Worm (Caenorhabditis elegans) whole organism, L1 larva: Measurements from ENCODE around the gene C14F11.4.

Experiments used
- C04F5.9 ChIP-seq: sonication (generic microtip); optimal IDR thresholded peaks from 2 replicates; lab custom pipeline; 2016; ENCODE audit warnings: missing genetic modification characterization, missing compliant biosample characterization
- C34B4.2 ChIP-seq: sonication (generic microtip); optimal IDR thresholded peaks from 2 replicates; lab custom pipeline; 2017; ENCODE audit warnings: mild to moderate bottlenecking, missing genetic modification characterization, missing compliant biosample characterization
- aha-1 ChIP-seq: fragments of 150-350 bp; optimal IDR thresholded peaks from 2 replicates; lab custom pipeline; 2014; ENCODE audit warnings: missing biosample characterization, missing genetic modification characterization
- ama-1 ChIP-seq: fragments of 150-350 bp; optimal IDR thresholded peaks from 2 replicates; lab custom pipeline; 2014
- ceh-82 ChIP-seq, 3 experiments: fragments of 150-350 bp in 1 of 3; sonication (generic microtip) in 2 of 3; optimal IDR thresholded peaks; 2 replicates each; lab custom pipeline; 2014 to 2017; ENCODE audit warnings: missing biosample characterization in 3 of 3, missing genetic modification characterization in 3 of 3
- ceh-90 ChIP-seq: sonication (generic microtip); optimal IDR thresholded peaks from 2 replicates; lab custom pipeline; 2016; ENCODE audit warnings: missing genetic modification characterization, missing compliant biosample characterization
- ces-1 ChIP-seq: fragments of 150-350 bp; optimal IDR thresholded peaks from 2 replicates; lab custom pipeline; 2014; ENCODE audit warnings: missing biosample characterization, missing genetic modification reagents, missing genetic modification characterization
- dsc-1 ChIP-seq: sonication (generic microtip); optimal IDR thresholded peaks from 2 replicates; lab custom pipeline; 2016; ENCODE audit warnings: mild to moderate bottlenecking, missing genetic modification characterization, missing compliant biosample characterization
- egl-13 ChIP-seq: sonication (generic microtip); optimal IDR thresholded peaks from 2 replicates; lab custom pipeline; 2016; ENCODE audit warnings: missing genotype, missing genetic modification reagents, missing genetic modification characterization, missing compliant biosample characterization
- egl-27 ChIP-seq, 2 experiments: fragments of 150-350 bp in 1 of 2; sonication (generic microtip); optimal IDR thresholded peaks; 3 replicates each; lab custom pipeline; 2017 to 2018; ENCODE audit warnings: missing biosample characterization in 2 of 2, missing genetic modification characterization in 2 of 2, missing genetic modification reagents in 2 of 2
- elt-2 ChIP-seq: sonication (generic microtip); optimal IDR thresholded peaks from 2 replicates; lab custom pipeline; 2016; ENCODE audit warnings: missing genetic modification characterization, mild to moderate bottlenecking, inconsistent platforms, missing compliant biosample characterization, missing genetic modification reagents
- ets-5 ChIP-seq: fragments of 200-800 bp; sonication (Bioruptor generic); IDR thresholded peaks from 2 replicates; pipeline ENCODE4 v1.3.6; 2022; ENCODE audit warnings: missing genetic modification characterization, missing compliant biosample characterization
- fkh-10 ChIP-seq: sonication (generic microtip); optimal IDR thresholded peaks from 2 replicates; lab custom pipeline; 2017; ENCODE audit warnings: missing biosample characterization, missing genetic modification reagents, missing genetic modification characterization
- fkh-4 ChIP-seq: sonication (generic microtip); optimal IDR thresholded peaks from 2 replicates; lab custom pipeline; 2016; ENCODE audit warnings: missing compliant biosample characterization, missing genetic modification characterization, borderline replicate concordance
- fkh-8 ChIP-seq: sonication (generic microtip); optimal IDR thresholded peaks from 2 replicates; lab custom pipeline; 2016; ENCODE audit warnings: mild to moderate bottlenecking, missing genetic modification characterization, missing compliant biosample characterization
- grh-1 ChIP-seq: fragments of 200-800 bp; sonication (Bioruptor generic); IDR thresholded peaks from 2 replicates; pipeline ENCODE4 v1.3.6; 2022; ENCODE audit warnings: missing genetic modification reagents, missing genetic modification characterization, missing compliant biosample characterization
- hpl-2 ChIP-seq: fragments of 150-350 bp; optimal IDR thresholded peaks from 2 replicates; lab custom pipeline; 2014; ENCODE audit warnings: missing biosample characterization, missing genetic modification reagents, missing genetic modification characterization
- jun-1 ChIP-seq: fragments of 150-350 bp; optimal IDR thresholded peaks from 2 replicates; lab custom pipeline; 2014; ENCODE audit warnings: missing biosample characterization, missing genetic modification reagents, missing genetic modification characterization
- lin-14 ChIP-seq: fragments of 200-800 bp; sonication (Bioruptor generic); optimal IDR thresholded peaks from 2 replicates; lab custom pipeline; 2018; ENCODE audit warnings: mild to moderate bottlenecking, missing genetic modification characterization, moderate library complexity, missing compliant biosample characterization
- lin-35 ChIP-seq, 2 experiments: fragments of 150-350 bp; optimal IDR thresholded peaks; 2 replicates each; lab custom pipeline; 2014; ENCODE audit warnings: missing biosample characterization in 2 of 2, missing genetic modification characterization in 2 of 2, missing genetic modification reagents in 2 of 2
- lsy-2 ChIP-seq, 2 experiments: fragments of 150-350 bp; optimal IDR thresholded peaks; 2 replicates each; lab custom pipeline; 2014; ENCODE audit warnings: missing biosample characterization in 2 of 2, missing genetic modification characterization in 2 of 2
- mef-2 ChIP-seq: fragments of 150-350 bp; optimal IDR thresholded peaks from 2 replicates; lab custom pipeline; 2014; ENCODE audit warnings: missing biosample characterization, missing genetic modification characterization
- nhr-20 ChIP-seq: sonication (generic microtip); optimal IDR thresholded peaks from 2 replicates; lab custom pipeline; 2016; ENCODE audit warnings: mild to moderate bottlenecking, missing genetic modification characterization, missing compliant biosample characterization
- nhr-28 ChIP-seq: fragments of 150-350 bp; optimal IDR thresholded peaks from 2 replicates; lab custom pipeline; 2014; ENCODE audit warnings: missing biosample characterization, missing genetic modification characterization
- nhr-47 ChIP-seq: sonication (generic microtip); optimal IDR thresholded peaks from 2 replicates; lab custom pipeline; 2016; ENCODE audit warnings: mild to moderate bottlenecking, missing genetic modification characterization, moderate library complexity, missing compliant biosample characterization
- nhr-71 ChIP-seq: sonication (generic microtip); optimal IDR thresholded peaks from 2 replicates; lab custom pipeline; 2016; ENCODE audit warnings: mild to moderate bottlenecking, missing genetic modification characterization, moderate library complexity, missing compliant biosample characterization
- nhr-85 ChIP-seq: sonication (generic microtip); peaks from one replicate; lab custom pipeline; 2016; ENCODE audit warnings: missing genetic modification characterization, inconsistent platforms, missing compliant biosample characterization
- pag-3 ChIP-seq: sonication (generic microtip); optimal IDR thresholded peaks from 2 replicates; lab custom pipeline; 2017; ENCODE audit warnings: missing genetic modification characterization, mild to moderate bottlenecking, missing compliant biosample characterization, antibody characterized with exemption, borderline replicate concordance; ENCODE audit not compliant: insufficient read depth
- rnt-1 ChIP-seq: sonication (generic microtip); optimal IDR thresholded peaks from 2 replicates; lab custom pipeline; 2016; ENCODE audit warnings: mild to moderate bottlenecking, missing genetic modification characterization, moderate library complexity, missing compliant biosample characterization
- swsn-7 ChIP-seq: sonication (generic microtip); optimal IDR thresholded peaks from 2 replicates; lab custom pipeline; 2016; ENCODE audit warnings: missing genetic modification characterization, missing compliant biosample characterization
- tbx-2 ChIP-seq: sonication (generic microtip); optimal IDR thresholded peaks from 2 replicates; lab custom pipeline; 2016; ENCODE audit warnings: missing genetic modification characterization, missing compliant biosample characterization
- unc-30 ChIP-seq: sonication (generic microtip); optimal IDR thresholded peaks from 2 replicates; lab custom pipeline; 2017; ENCODE audit warnings: missing biosample characterization, missing genetic modification characterization
- unc-86 ChIP-seq: sonication (generic microtip); optimal IDR thresholded peaks from 2 replicates; lab custom pipeline; 2016; ENCODE audit warnings: missing genetic modification characterization, missing compliant biosample characterization
- zag-1 ChIP-seq: fragments of 150-350 bp; optimal IDR thresholded peaks from 2 replicates; lab custom pipeline; 2014; ENCODE audit warnings: missing biosample characterization, missing genetic modification characterization
- zip-4 ChIP-seq: fragments of 200-800 bp; sonication (Bioruptor generic); optimal IDR thresholded peaks from 2 replicates; lab custom pipeline; 2018; ENCODE audit warnings: mild to moderate bottlenecking, missing genetic modification characterization, moderate library complexity, missing compliant biosample characterization

C14F11.4 gene

DNA sequence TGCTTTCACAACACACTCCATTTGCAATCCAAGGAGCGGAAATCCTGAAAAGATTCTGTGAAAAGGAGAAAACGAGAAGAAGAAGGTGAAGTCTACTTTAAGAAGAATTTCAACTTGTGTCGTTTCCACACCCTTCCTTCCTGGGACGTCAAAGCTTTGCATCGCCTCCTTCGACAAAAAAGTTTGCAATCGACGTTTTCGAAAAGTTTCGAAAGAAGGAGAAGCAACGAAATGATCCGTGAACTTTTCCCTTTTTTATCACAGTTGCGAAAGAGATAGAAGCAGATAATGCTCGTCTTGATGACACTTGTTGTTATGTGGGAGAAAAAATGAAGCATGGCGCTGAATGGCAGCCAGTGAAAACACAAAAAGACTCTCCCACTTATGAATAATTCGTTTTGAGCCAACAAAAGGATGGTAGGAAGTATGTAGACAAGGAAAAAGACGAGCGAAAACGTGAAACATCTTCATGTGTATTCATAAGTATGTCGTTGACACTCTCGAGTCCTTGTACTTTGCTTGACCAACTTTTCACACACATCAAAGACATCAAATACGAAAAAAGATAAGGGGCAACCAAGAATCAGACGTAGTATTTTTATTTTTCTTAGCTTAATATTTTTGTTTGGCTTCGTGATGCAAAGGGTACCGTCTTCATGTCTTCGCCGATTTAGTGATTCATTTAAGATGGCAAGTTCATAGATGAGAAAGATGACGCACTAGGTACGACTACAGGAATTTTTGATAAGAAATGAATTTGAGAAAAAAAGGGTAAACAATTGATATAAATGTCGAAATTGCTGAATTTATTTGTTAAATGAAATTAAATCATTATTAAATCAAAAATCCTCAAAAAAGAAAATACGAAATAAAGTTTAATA, 16.2 kb upstream of the C14F11.4 start (continued):
- no peak for TF ChIP-seq ets-5 (GFP tag; lab: Robert Waterston, UW)
- TF ChIP-seq nhr-47 (tag; lab: Kevin White, UChicago): no peak
- peak; percentile 28 for TF ChIP-seq pag-3 (tag; lab: Kevin White, UChicago)
- no peak for TF ChIP-seq zag-1 (tag; lab: Kevin White, UChicago)
- no peak for TF ChIP-seq tbx-2 (tag; lab: Kevin White, UChicago)
- TF ChIP-seq nhr-85 (tag; lab: Kevin White, UChicago): peak; percentile 37
- TF ChIP-seq hpl-2: no peak
- TF ChIP-seq fkh-10 (GFP tag; lab: Kevin White, UChicago): peak; percentile 66
- no peak for TF ChIP-seq fkh-4 (tag; lab: Kevin White, UChicago)
- TF ChIP-seq nhr-28 (tag; lab: Kevin White, UChicago): no peak
- no peak for TF ChIP-seq egl-13 (tag; lab: Kevin White, UChicago)
- peak; percentile 55 for TF ChIP-seq rnt-1
- TF ChIP-seq lin-35 (GFP tag; optimal IDR thresholded peaks at IDR 0.05; lab: Kevin White, UChicago): no peak
- TF ChIP-seq unc-86 (tag; lab: Kevin White, UChicago): peak; percentile 61
- TF ChIP-seq nhr-20: peak; percentile 3

DNA sequence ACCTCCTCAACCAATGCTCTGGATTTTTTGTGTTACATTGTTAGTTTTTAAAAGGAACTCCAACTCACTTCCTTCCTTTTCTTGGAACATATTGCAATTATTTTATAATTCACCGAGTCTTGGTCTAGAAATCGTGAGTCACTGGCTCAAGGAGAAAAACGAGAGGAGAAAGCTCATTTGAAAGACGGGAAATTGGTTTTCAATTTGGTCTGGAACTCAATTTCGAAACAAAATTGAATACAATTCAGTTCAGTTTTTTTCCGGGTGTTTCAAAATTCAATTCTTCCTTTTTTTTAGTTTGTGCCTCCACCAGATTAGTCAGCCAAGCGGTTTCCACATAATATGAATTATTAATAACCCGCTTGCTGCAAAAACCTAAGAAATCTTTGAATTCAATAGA, 15.0 kb upstream of the C14F11.4 start:
- TF ChIP-seq tbx-2 (tag; lab: Kevin White, UChicago) (peak; percentile 35), egl-27 (tag; optimal IDR thresholded peaks at IDR 0.05; lab: Kevin White, UChicago) (no peak), C34B4.2 (tag; lab: Kevin White, UChicago) (no peak), fkh-10 (GFP tag; lab: Kevin White, UChicago) (peak; percentile 11), nhr-20 (no peak), lin-14 (GFP tag; lab: Kevin White, UChicago) (peak; percentile 57), aha-1 (tag; lab: Kevin White, UChicago) (no peak), ama-1 (no peak), lsy-2 (tag; optimal IDR thresholded peaks at IDR 0.05; lab: Kevin White, UChicago) (peak in 1 of 2 experiments; percentile 0), ceh-82 (tag; optimal IDR thresholded peaks at IDR 0.05; lab: Kevin White, UChicago) (no peak), ces-1 (GFP tag; lab: Kevin White, UChicago) (peak; percentile 47), zag-1 (tag; lab: Kevin White, UChicago) (peak; percentile 42), unc-30 (tag; lab: Kevin White, UChicago) (no peak), elt-2 (tag; lab: Kevin White, UChicago) (no peak), swsn-7 (tag; lab: Kevin White, UChicago) (no peak), grh-1 (GFP tag; lab: Robert Waterston, UW) (no peak), C04F5.9 (tag; lab: Kevin White, UChicago) (no peak), jun-1 (no peak), egl-13 (tag; lab: Kevin White, UChicago) (no peak), fkh-8 (tag; lab: Kevin White, UChicago) (peak; percentile 25)

DNA sequence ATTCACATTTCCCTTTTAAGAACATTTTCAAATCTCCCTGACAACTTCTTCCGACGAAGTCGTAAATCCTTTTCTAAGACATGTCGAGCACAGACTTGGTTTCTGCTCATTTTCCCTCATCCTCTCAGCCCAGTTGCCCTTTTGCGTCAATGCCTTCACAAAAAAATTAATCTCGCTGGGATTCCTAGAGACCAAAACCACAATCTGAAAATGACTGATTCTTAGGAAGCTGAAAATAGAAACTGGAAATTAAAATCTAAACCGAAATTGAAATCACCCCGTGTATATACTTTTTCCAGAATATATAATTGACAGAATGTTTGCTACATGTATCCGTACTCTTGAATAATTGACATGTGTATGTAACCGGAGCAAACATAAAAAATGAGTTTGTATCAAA, 14.2 kb upstream of the C14F11.4 start:
- TF ChIP-seq nhr-71 (tag; lab: Kevin White, UChicago) (peak; percentile 11), fkh-8 (tag; lab: Kevin White, UChicago) (peak; percentile 61), zip-4 (GFP tag; lab: Kevin White, UChicago) (no peak), dsc-1 (tag; lab: Kevin White, UChicago) (peak; percentile 83), nhr-47 (tag; lab: Kevin White, UChicago) (peak; percentile 25), ceh-90 (tag; lab: Kevin White, UChicago) (no peak), lin-14 (GFP tag; lab: Kevin White, UChicago) (peak; percentile 5), mef-2 (tag; lab: Kevin White, UChicago) (no peak)
- TF ChIP-seq, all 84 proteins: peak for 5
